Worm (Caenorhabditis elegans): ENCODE data around the gene haf-1.

haf-1 gene

ce11 chrIV:17383046-17383445 lies 6.8 kb downstream of the haf-1 start, which contains the start of gene C30H6.12:
Gene C30H6.12, plus strand, starts transcription at chrIV:17383346.
- TF ChIP-seq ZK546.5 (tag; optimal IDR thresholded peaks at IDR 0.05), result no peak
- no peak for TF ChIP-seq egl-27 (tag; optimal IDR thresholded peaks at IDR 0.05)

- TF ChIP-seq elt-2 (tag; optimal IDR thresholded peaks at IDR 0.05), result peak; percentile 67
- TF ChIP-seq ztf-4 (tag; optimal IDR thresholded peaks at IDR 0.05), result no peak
These were observed 11.3 kb downstream of the haf-1 start, which contains the start of gene T02D1.8 for ce11 chrIV:17387442-17387967. Gene T02D1.8, minus strand, starts transcription at chrIV:17387492.

- TF ChIP-seq nhr-237 (tag; optimal IDR thresholded peaks at IDR 0.05) (no peak), jun-1 (tag; optimal IDR thresholded peaks at IDR 0.05) (no peak), ceh-28 (tag; optimal IDR thresholded peaks at IDR 0.05) (no peak), nhr-43 (tag; optimal IDR thresholded peaks at IDR 0.05; ENCODE audit: poor library complexity, severe bottlenecking) (no peak), lsy-12 (tag; optimal IDR thresholded peaks at IDR 0.05) (no peak), eor-1 (tag; optimal IDR thresholded peaks at IDR 0.05) (no peak), ceh-9 (tag; optimal IDR thresholded peaks at IDR 0.05) (no peak), nhr-28 (tag; optimal IDR thresholded peaks at IDR 0.05) (no peak), ceh-82 (tag; optimal IDR thresholded peaks at IDR 0.05) (no peak)
These were observed 19.7 kb downstream of the haf-1 start, which contains the start of gene sru-15 for ce11 chrIV:17395910-17396309. Gene sru-15, plus strand, starts transcription at chrIV:17396210.

ce11 chrIV:17399455-17399854 lies 23.2 kb downstream of the haf-1 start, which contains the start of gene T02D1.4:
Gene T02D1.4, plus strand, starts transcription at chrIV:17399755.
- TF ChIP-seq ceh-28 (tag; optimal IDR thresholded peaks at IDR 0.05), result no peak
- no peak for TF ChIP-seq jun-1 (tag; optimal IDR thresholded peaks at IDR 0.05)
- TF ChIP-seq nhr-12 (tag; optimal IDR thresholded peaks at IDR 0.05), result no peak
- no peak for TF ChIP-seq zag-1 (tag; optimal IDR thresholded peaks at IDR 0.05)
- TF ChIP-seq unc-39 (tag; optimal IDR thresholded peaks at IDR 0.05), result no peak
- no peak for TF ChIP-seq snpc-4 (tag; optimal IDR thresholded peaks at IDR 0.05)
- no peak for TF ChIP-seq nhr-67 (tag; optimal IDR thresholded peaks at IDR 0.05)
- TF ChIP-seq mdl-1 (tag; optimal IDR thresholded peaks at IDR 0.05), result no peak
- TF ChIP-seq nhr-25 (tag; optimal IDR thresholded peaks at IDR 0.05), result no peak
- no peak for TF ChIP-seq pha-4 (tag; optimal IDR thresholded peaks at IDR 0.05)
- no peak for TF ChIP-seq ceh-16 (tag; optimal IDR thresholded peaks at IDR 0.05)
- no peak for TF ChIP-seq unc-62 (GFP tag; optimal IDR thresholded peaks at IDR 0.05)
- no peak for TF ChIP-seq fos-1 (tag; optimal IDR thresholded peaks at IDR 0.05)

- TF ChIP-seq lsy-12 (tag; optimal IDR thresholded peaks at IDR 0.05) (no peak), hmg-11 (tag; optimal IDR thresholded peaks at IDR 0.05) (no peak), pha-4 (tag; optimal IDR thresholded peaks at IDR 0.05) (no peak), nhr-12 (tag; optimal IDR thresholded peaks at IDR 0.05) (no peak), fkh-10 (GFP tag; optimal IDR thresholded peaks at IDR 0.05) (no peak), zag-1 (tag; optimal IDR thresholded peaks at IDR 0.05) (no peak), ztf-4 (tag; optimal IDR thresholded peaks at IDR 0.05) (no peak), lin-39 (tag; optimal IDR thresholded peaks at IDR 0.05) (no peak), mdl-1 (tag; optimal IDR thresholded peaks at IDR 0.05) (no peak), unc-39 (tag; optimal IDR thresholded peaks at IDR 0.05) (no peak), nhr-25 (tag; optimal IDR thresholded peaks at IDR 0.05) (no peak), ceh-82 (tag; optimal IDR thresholded peaks at IDR 0.05) (no peak), sea-2 (GFP tag; optimal IDR thresholded peaks at IDR 0.05) (no peak), ama-1 (optimal IDR thresholded peaks at IDR 0.05) (no peak), unc-62 (GFP tag; optimal IDR thresholded peaks at IDR 0.05) (no peak)
These were observed 29.3 kb downstream of the haf-1 start, which contains the start of gene pmp-4 for ce11 chrIV:17405530-17405929. Gene pmp-4, minus strand, starts transcription at chrIV:17405630.

ce11 chrIV:17406119-17406518 lies 29.9 kb downstream of the haf-1 start:
- TF ChIP-seq ztf-4 (tag; optimal IDR thresholded peaks at IDR 0.05) (no peak), pqm-1 (tag; optimal IDR thresholded peaks at IDR 0.05) (peak; percentile 60), hmg-11 (tag; optimal IDR thresholded peaks at IDR 0.05) (no peak), elt-2 (tag; optimal IDR thresholded peaks at IDR 0.05) (peak; percentile 76), ama-1 (optimal IDR thresholded peaks at IDR 0.05) (no peak), ceh-16 (tag; optimal IDR thresholded peaks at IDR 0.05) (no peak), jun-1 (tag; optimal IDR thresholded peaks at IDR 0.05) (peak; percentile 8), ZK546.5 (tag; optimal IDR thresholded peaks at IDR 0.05) (no peak), fkh-10 (GFP tag; optimal IDR thresholded peaks at IDR 0.05) (no peak), nhr-23 (tag; optimal IDR thresholded peaks at IDR 0.05) (no peak)
